Fruit fly (Drosophila melanogaster): Measurements from ENCODE around the gene comt.

comt gene

dm6 chrX:13276713-13277112, 17.9 kb downstream of the comt start (continued):
- no peak for TF ChIP-seq wek (GFP tag; optimal IDR thresholded peaks at IDR 0.05)
- peak; percentile 27 for TF ChIP-seq CG1603 (tag; optimal IDR thresholded peaks at IDR 0.05)
- peak; percentile 58 for TF ChIP-seq CG1602 (GFP tag; optimal IDR thresholded peaks at IDR 0.05)
- TF ChIP-seq slbo (GFP tag; IDR thresholded peaks at IDR 0.05) = peak; percentile 89
- TF ChIP-seq Abd-B (GFP tag; optimal IDR thresholded peaks at IDR 0.05) = peak; percentile 56
- TF ChIP-seq sisA (GFP tag; IDR thresholded peaks at IDR 0.05) = peak; percentile 52
- no peak for TF ChIP-seq MESR4 (GFP tag; optimal IDR thresholded peaks at IDR 0.05)
- no peak for TF ChIP-seq Stat92E (GFP tag; optimal IDR thresholded peaks at IDR 0.05)
- TF ChIP-seq CG2116 (GFP tag; optimal IDR thresholded peaks at IDR 0.05) = peak; percentile 14
- no peak for TF ChIP-seq CG15479 (GFP tag; optimal IDR thresholded peaks at IDR 0.05)
- peak; percentile 22 for TF ChIP-seq CG10462 (GFP tag; optimal IDR thresholded peaks at IDR 0.05)
- peak; percentile 78 for TF ChIP-seq PHDP (tag; optimal IDR thresholded peaks at IDR 0.05)
- TF ChIP-seq Med (GFP tag) = peak; percentile 78
- no peak for TF ChIP-seq pum (GFP tag; optimal IDR thresholded peaks at IDR 0.05)
- no peak for TF ChIP-seq CG13123 (GFP tag; optimal IDR thresholded peaks at IDR 0.05)
- no peak for TF ChIP-seq Atf-2 (GFP tag; optimal IDR thresholded peaks at IDR 0.05)
- TF ChIP-seq CG10431 (GFP tag; optimal IDR thresholded peaks at IDR 0.05) = no peak
- peak; percentile 71 for TF ChIP-seq Adf1 (GFP tag; IDR thresholded peaks at IDR 0.05)
- TF ChIP-seq CG1024 (GFP tag; IDR thresholded peaks at IDR 0.05) = peak; percentile 48; the same call in 1 of the 2 replicates
- no peak for TF ChIP-seq eyg (GFP tag; optimal IDR thresholded peaks at IDR 0.05)
- peak; percentile 46 for TF ChIP-seq kah (GFP tag; optimal IDR thresholded peaks at IDR 0.05)
- peak; percentile 48; the same call in 1 of the 2 replicates for TF ChIP-seq wor (GFP tag; IDR thresholded peaks at IDR 0.05)
- TF ChIP-seq dm (GFP tag; optimal IDR thresholded peaks at IDR 0.05) = no peak
- peak; percentile 57 for TF ChIP-seq odd (GFP tag; optimal IDR thresholded peaks at IDR 0.05)
- TF ChIP-seq Sry-δ (GFP tag; optimal IDR thresholded peaks at IDR 0.05) = no peak
- TF ChIP-seq toy (GFP tag; IDR thresholded peaks at IDR 0.05) = peak; percentile 66; the same call in 1 of the 2 replicates
- no peak for TF ChIP-seq CG7963 (GFP tag; IDR thresholded peaks at IDR 0.05; ENCODE audit: partially characterized antibody)
- TF ChIP-seq schlank (tag; optimal IDR thresholded peaks at IDR 0.05) = peak; percentile 53
- TF ChIP-seq dmrt99B (tag; optimal IDR thresholded peaks at IDR 0.05) = peak; percentile 75
- peak; percentile 69 for TF ChIP-seq CG6813 (GFP tag; optimal IDR thresholded peaks at IDR 0.05)
- TF ChIP-seq vvl (GFP tag; IDR thresholded peaks at IDR 0.05) = peak; percentile 81
- TF ChIP-seq CG8290 (GFP tag; optimal IDR thresholded peaks at IDR 0.05) = no peak
- peak in 1 of 2 experiments; percentile 52 for TF ChIP-seq CG8290 (tag; optimal IDR thresholded peaks at IDR 0.05)
- TF ChIP-seq pfk (GFP tag; optimal IDR thresholded peaks at IDR 0.05) = no peak
- peak; percentile 55; the same call in 1 of the 2 replicates for TF ChIP-seq danr (GFP tag; IDR thresholded peaks at IDR 0.05)
- TF ChIP-seq CG14441 (GFP tag; IDR thresholded peaks at IDR 0.05) = peak; percentile 76
- TF ChIP-seq p53 (GFP tag; optimal IDR thresholded peaks at IDR 0.05) = no peak
- no peak for TF ChIP-seq crol (GFP tag; IDR thresholded peaks at IDR 0.05)
- peak; percentile 60 for TF ChIP-seq CG14667 (GFP tag; IDR thresholded peaks at IDR 0.05)
- no peak for TF ChIP-seq CHES-1-like (GFP tag; optimal IDR thresholded peaks at IDR 0.05)
- peak; percentile 22 for TF ChIP-seq CG16815 (GFP tag; optimal IDR thresholded peaks at IDR 0.05)
- peak; percentile 67 for TF ChIP-seq Taf1 (GFP tag; IDR thresholded peaks at IDR 0.05)
- TF ChIP-seq CG9215 (GFP tag; IDR thresholded peaks at IDR 0.05) = peak; percentile 52; the same call in 1 of the 2 replicates
- TF ChIP-seq CG17328 (GFP tag; IDR thresholded peaks at IDR 0.05) = peak; percentile 66
- TF ChIP-seq ap (GFP tag; IDR thresholded peaks at IDR 0.05) = no peak
- peak; percentile 64 for TF ChIP-seq CG10979 (tag; optimal IDR thresholded peaks at IDR 0.05)
- TF ChIP-seq CG9727 (GFP tag; optimal IDR thresholded peaks at IDR 0.05) = peak; percentile 78
- TF ChIP-seq CG8765 (GFP tag; IDR thresholded peaks at IDR 0.05) = peak; percentile 16; the same call in 1 of the 2 replicates
- TF ChIP-seq Dll (GFP tag; IDR thresholded peaks at IDR 0.05; ENCODE audit: partially characterized antibody) = no peak
- no peak for TF ChIP-seq Doc3 (GFP tag; IDR thresholded peaks at IDR 0.05; ENCODE audit: partially characterized antibody)
- TF ChIP-seq ssp (GFP tag; IDR thresholded peaks at IDR 0.05) = peak; percentile 51; the same call in 1 of the 2 replicates
